Worm (Caenorhabditis elegans) whole organism, L3 larva: ENCODE data around the gene blos-4.

Source experiments
- R02D3.7 ChIP-seq: fragments of 150-350 bp; optimal IDR thresholded peaks from 2 replicates; lab custom pipeline; 2014; ENCODE audit warnings: missing biosample characterization, missing genetic modification characterization
- ZK546.5 ChIP-seq: sonication (generic microtip); optimal IDR thresholded peaks from 2 replicates; lab custom pipeline; 2017; ENCODE audit warnings: missing biosample characterization, missing genetic modification characterization
- aly-2 ChIP-seq: fragments of 150-350 bp; optimal IDR thresholded peaks from 2 replicates; lab custom pipeline; 2014; ENCODE audit warnings: missing biosample characterization, missing genetic modification characterization
- ama-1 ChIP-seq: fragments of 150-350 bp; optimal IDR thresholded peaks from 2 replicates; lab custom pipeline; 2018
- ceh-16 ChIP-seq: sonication (generic microtip); optimal IDR thresholded peaks from 2 replicates; lab custom pipeline; 2017; ENCODE audit warnings: missing biosample characterization, missing genetic modification characterization
- ceh-28 ChIP-seq: fragments of 150-350 bp; optimal IDR thresholded peaks from 2 replicates; lab custom pipeline; 2014; ENCODE audit warnings: missing biosample characterization, missing genetic modification reagents, missing genetic modification characterization
- ceh-82 ChIP-seq: fragments of 150-350 bp; optimal IDR thresholded peaks from 2 replicates; lab custom pipeline; 2014; ENCODE audit warnings: missing biosample characterization, missing genetic modification characterization
- daf-12 ChIP-seq: fragments of 150-350 bp; optimal IDR thresholded peaks from 2 replicates; lab custom pipeline; 2014; ENCODE audit warnings: missing biosample characterization, missing genetic modification reagents, missing genetic modification characterization
- egl-27 ChIP-seq: sonication (generic microtip); optimal IDR thresholded peaks from 4 replicates; lab custom pipeline; 2017; ENCODE audit warnings: missing biosample characterization, missing genetic modification reagents, missing genetic modification characterization
- elt-1 ChIP-seq: fragments of 150-350 bp; optimal IDR thresholded peaks from 2 replicates; lab custom pipeline; 2014; ENCODE audit warnings: missing biosample characterization, missing genetic modification characterization
- elt-2 ChIP-seq: sonication (generic microtip); optimal IDR thresholded peaks from 2 replicates; lab custom pipeline; 2016; ENCODE audit warnings: missing genetic modification reagents, mild to moderate bottlenecking, missing genetic modification characterization, missing compliant biosample characterization
- elt-3 ChIP-seq, 3 experiments: fragments of 150-350 bp in 1 of 3; sonication (generic microtip) in 2 of 3; optimal IDR thresholded peaks; 2 replicates in 2 of 3; 4 replicates in 1 of 3; lab custom pipeline; 2014 to 2017; ENCODE audit warnings: missing biosample characterization in 3 of 3, missing genetic modification characterization in 3 of 3
- eor-1 ChIP-seq, 2 experiments: fragments of 150-350 bp; optimal IDR thresholded peaks; 2 replicates each; lab custom pipeline; 2014 to 2018; ENCODE audit warnings: missing biosample characterization in 2 of 2, missing genetic modification characterization in 2 of 2
- fkh-10 ChIP-seq: sonication (generic microtip); optimal IDR thresholded peaks from 2 replicates; lab custom pipeline; 2017; ENCODE audit warnings: missing biosample characterization, missing genetic modification reagents, missing genetic modification characterization
- fos-1 ChIP-seq: fragments of 150-350 bp; optimal IDR thresholded peaks from 2 replicates; lab custom pipeline; 2014; ENCODE audit warnings: missing biosample characterization, missing genetic modification characterization
- hmg-11 ChIP-seq: sonication (generic microtip); optimal IDR thresholded peaks from 2 replicates; lab custom pipeline; 2016; ENCODE audit warnings: missing genetic modification characterization, missing compliant biosample characterization
- jun-1 ChIP-seq: fragments of 150-350 bp; optimal IDR thresholded peaks from 2 replicates; lab custom pipeline; 2014; ENCODE audit warnings: missing biosample characterization, missing genetic modification reagents, missing genetic modification characterization
- lin-15B ChIP-seq: fragments of 150-350 bp; optimal IDR thresholded peaks from 2 replicates; lab custom pipeline; 2014; ENCODE audit warnings: missing biosample characterization, missing genetic modification characterization
- lin-39 ChIP-seq: fragments of 150-350 bp; optimal IDR thresholded peaks from 2 replicates; lab custom pipeline; 2018; ENCODE audit warnings: missing biosample characterization, missing genetic modification reagents, missing genetic modification characterization
- lsy-12 ChIP-seq: sonication (generic microtip); optimal IDR thresholded peaks from 2 replicates; lab custom pipeline; 2016; ENCODE audit warnings: mild to moderate bottlenecking, missing genetic modification characterization, missing compliant biosample characterization
- mdl-1 ChIP-seq: fragments of 150-350 bp; optimal IDR thresholded peaks from 2 replicates; lab custom pipeline; 2014; ENCODE audit warnings: missing biosample characterization, missing genetic modification characterization
- mml-1 ChIP-seq: fragments of 150-350 bp; sonication (generic microtip); optimal IDR thresholded peaks from 3 replicates; lab custom pipeline; 2014; ENCODE audit warnings: missing biosample characterization, missing genetic modification characterization
- nfya-1 ChIP-seq: sonication (generic microtip); optimal IDR thresholded peaks from 2 replicates; lab custom pipeline; 2017; ENCODE audit warnings: missing genetic modification characterization, mild to moderate bottlenecking, missing compliant biosample characterization, antibody characterized with exemption, moderate library complexity; ENCODE audit not compliant: insufficient read depth
- nhr-11 ChIP-seq: fragments of 150-350 bp; optimal IDR thresholded peaks from 2 replicates; lab custom pipeline; 2014; ENCODE audit warnings: missing biosample characterization, missing genetic modification characterization
- nhr-12 ChIP-seq: fragments of 150-350 bp; optimal IDR thresholded peaks from 2 replicates; lab custom pipeline; 2014; ENCODE audit warnings: missing biosample characterization, missing genetic modification characterization
- nhr-23 ChIP-seq: fragments of 150-350 bp; optimal IDR thresholded peaks from 2 replicates; lab custom pipeline; 2014; ENCODE audit warnings: missing biosample characterization, missing genetic modification reagents, missing genetic modification characterization
- nhr-237 ChIP-seq: fragments of 150-350 bp; optimal IDR thresholded peaks from 2 replicates; lab custom pipeline; 2014; ENCODE audit warnings: missing biosample characterization, missing genetic modification characterization
- nhr-25 ChIP-seq: sonication (generic microtip); optimal IDR thresholded peaks from 2 replicates; lab custom pipeline; 2017; ENCODE audit warnings: missing biosample characterization, missing genetic modification characterization
- nhr-28 ChIP-seq: fragments of 150-350 bp; optimal IDR thresholded peaks from 2 replicates; lab custom pipeline; 2014; ENCODE audit warnings: missing biosample characterization, missing genetic modification characterization
- nhr-43 ChIP-seq: sonication (generic microtip); optimal IDR thresholded peaks from 2 replicates; lab custom pipeline; 2016; ENCODE audit warnings: mild to moderate bottlenecking, missing genetic modification characterization, missing compliant biosample characterization; ENCODE audit not compliant: poor library complexity, severe bottlenecking
- nhr-76 ChIP-seq: fragments of 150-350 bp; sonication (generic microtip); optimal IDR thresholded peaks from 5 replicates; lab custom pipeline; 2014; ENCODE audit warnings: missing biosample characterization, missing genetic modification characterization
- nhr-77 ChIP-seq: fragments of 150-350 bp; optimal IDR thresholded peaks from 2 replicates; lab custom pipeline; 2014; ENCODE audit warnings: missing biosample characterization, missing genetic modification characterization
- pha-4 ChIP-seq: fragments of 150-350 bp; optimal IDR thresholded peaks from 2 replicates; lab custom pipeline; 2014; ENCODE audit warnings: missing biosample characterization, missing genetic modification reagents, missing genetic modification characterization
- pqm-1 ChIP-seq: fragments of 150-350 bp; optimal IDR thresholded peaks from 2 replicates; lab custom pipeline; 2017; ENCODE audit warnings: missing biosample characterization, missing genetic modification characterization, inconsistent platforms
- sea-2 ChIP-seq: fragments of 150-350 bp; sonication (generic microtip); optimal IDR thresholded peaks from 4 replicates; lab custom pipeline; 2014; ENCODE audit warnings: missing biosample characterization, missing genetic modification reagents, missing genetic modification characterization
- skn-1 ChIP-seq: fragments of 150-350 bp; optimal IDR thresholded peaks from 2 replicates; lab custom pipeline; 2014; ENCODE audit warnings: missing biosample characterization, missing genetic modification characterization
- tbx-2 ChIP-seq: sonication (generic microtip); optimal IDR thresholded peaks from 2 replicates; lab custom pipeline; 2016; ENCODE audit warnings: mild to moderate bottlenecking, missing genetic modification characterization, missing compliant biosample characterization
- unc-39 ChIP-seq: sonication (generic microtip); optimal IDR thresholded peaks from 4 replicates; lab custom pipeline; 2017; ENCODE audit warnings: missing biosample characterization, missing genetic modification characterization
- unc-62 ChIP-seq: fragments of 150-350 bp; sonication (generic microtip); optimal IDR thresholded peaks from 4 replicates; lab custom pipeline; 2014; ENCODE audit warnings: missing biosample characterization, missing genetic modification reagents, missing genetic modification characterization
- ztf-11 ChIP-seq: fragments of 150-350 bp; optimal IDR thresholded peaks from 2 replicates; lab custom pipeline; 2014; ENCODE audit warnings: missing biosample characterization, missing genetic modification characterization

Gene blos-4

DNA sequence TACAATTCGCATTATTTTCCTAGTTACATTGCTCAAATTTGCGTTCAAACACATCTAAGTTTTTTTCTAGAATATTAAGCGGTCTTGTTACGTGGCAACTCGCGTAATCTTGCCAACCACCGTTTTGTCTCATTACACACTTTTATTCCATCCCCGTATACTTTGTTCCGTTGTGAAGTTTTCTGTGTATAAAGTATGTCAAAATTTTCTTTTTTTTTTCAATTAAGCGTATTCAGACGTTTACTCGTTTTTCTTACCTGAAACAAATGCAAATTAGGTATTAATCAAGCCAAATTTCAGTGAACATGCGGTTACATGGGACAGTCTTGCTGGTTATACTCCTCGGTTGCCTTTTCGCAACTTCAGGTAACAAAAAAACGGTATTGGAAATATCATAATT is 2.0 kb downstream of the blos-4 start, which contains the start of gene T24H7.2:
Gene T24H7.2 (plus strand): TSS at position 301 of the 400 bp plus-strand sequence.
- TF ChIP-seq mml-1 (tag; lab: Kevin White, UChicago) (no peak), ZK546.5 (tag; lab: Kevin White, UChicago) (no peak), eor-1 (tag; optimal IDR thresholded peaks at IDR 0.05; lab: Kevin White, UChicago) (no peak), skn-1 (no peak), ama-1 (no peak), unc-62 (no peak), jun-1 (tag; lab: Kevin White, UChicago) (no peak), nhr-23 (tag; lab: Kevin White, UChicago) (no peak), mdl-1 (tag; lab: Kevin White, UChicago) (no peak), pha-4 (tag; lab: Kevin White, UChicago) (no peak), lin-15B (no peak), lsy-12 (tag; lab: Kevin White, UChicago) (no peak), nhr-25 (no peak), nhr-77 (tag; lab: Kevin White, UChicago) (no peak), nhr-11 (tag; lab: Kevin White, UChicago) (no peak), ceh-28 (tag; lab: Kevin White, UChicago) (no peak), daf-12 (tag; lab: Kevin White, UChicago) (no peak), unc-39 (tag; lab: Kevin White, UChicago) (no peak), R02D3.7 (tag; lab: Kevin White, UChicago) (no peak), tbx-2 (tag; lab: Kevin White, UChicago) (no peak)

DNA sequence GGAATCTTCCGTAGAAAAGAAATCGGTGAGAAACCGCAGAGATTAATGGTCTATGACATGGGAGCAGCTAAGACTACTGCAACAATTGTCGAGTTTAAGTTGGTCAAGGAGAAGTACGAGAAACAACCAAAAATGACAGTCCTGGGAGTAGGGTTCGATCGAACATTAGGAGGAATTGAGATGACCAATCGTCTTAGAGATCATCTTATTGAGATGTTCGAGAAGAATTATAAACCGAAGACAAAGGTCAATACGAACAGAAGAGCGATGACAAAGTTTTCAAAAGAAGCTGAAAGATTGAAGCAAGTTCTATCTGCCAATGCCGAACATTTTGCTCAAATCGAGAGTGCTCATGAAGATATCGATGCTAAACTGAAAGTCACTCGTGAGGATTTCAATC is 3.0 kb downstream of the blos-4 start:
- no peak for TF ChIP-seq nhr-25
- TF ChIP-seq fkh-10, result no peak
- no peak for TF ChIP-seq nhr-43 (tag; lab: Kevin White, UChicago)
- no peak for TF ChIP-seq sea-2
- TF ChIP-seq hmg-11, result no peak
- no peak for TF ChIP-seq nhr-12 (tag; lab: Kevin White, UChicago)
- no peak for TF ChIP-seq nhr-23 (tag; lab: Kevin White, UChicago)
- TF ChIP-seq ztf-11 (tag; lab: Kevin White, UChicago), result no peak
- no peak for TF ChIP-seq egl-27 (tag; lab: Kevin White, UChicago)
- no peak for TF ChIP-seq nfya-1 (tag; lab: Kevin White, UChicago)

ce11 chrII:6248503-6248902 is 3.5 kb downstream of the blos-4 start:
- TF ChIP-seq pha-4 (tag; lab: Kevin White, UChicago), result peak; percentile 85
- TF ChIP-seq tbx-2 (tag; lab: Kevin White, UChicago), result peak; percentile 19
- no peak for TF ChIP-seq ZK546.5 (tag; lab: Kevin White, UChicago)
- TF ChIP-seq nhr-23 (tag; lab: Kevin White, UChicago), result peak; percentile 59
- no peak for TF ChIP-seq aly-2
- TF ChIP-seq unc-62, result no peak
- no peak for TF ChIP-seq ztf-11 (tag; lab: Kevin White, UChicago)
- no peak for TF ChIP-seq fkh-10
- peak; percentile 18 for TF ChIP-seq nhr-25
- no peak for TF ChIP-seq ceh-28 (tag; lab: Kevin White, UChicago)
- no peak for TF ChIP-seq nhr-76 (tag; lab: Kevin White, UChicago)
- no peak for TF ChIP-seq nhr-12 (tag; lab: Kevin White, UChicago)
- peak; percentile 59 for TF ChIP-seq nfya-1 (tag; lab: Kevin White, UChicago)
- peak; percentile 21 for TF ChIP-seq elt-2
- peak; percentile 24 for TF ChIP-seq pqm-1 (tag; lab: Kevin White, UChicago)
- peak; percentile 70 for TF ChIP-seq nhr-43 (tag; lab: Kevin White, UChicago)
- TF ChIP-seq ceh-82 (tag; lab: Kevin White, UChicago), result no peak
- TF ChIP-seq lin-15B, result peak; percentile 2
- no peak for TF ChIP-seq daf-12 (tag; lab: Kevin White, UChicago)
- no peak for TF ChIP-seq elt-1
- TF ChIP-seq ama-1, result no peak
- no peak for TF ChIP-seq nhr-28 (tag; lab: Kevin White, UChicago)
- TF ChIP-seq nhr-11 (tag; lab: Kevin White, UChicago), result no peak
- TF ChIP-seq fos-1, result no peak
- no peak for TF ChIP-seq nhr-237 (tag; lab: Kevin White, UChicago)
- no peak for TF ChIP-seq nhr-77 (tag; lab: Kevin White, UChicago)
- no peak for TF ChIP-seq lsy-12 (tag; lab: Kevin White, UChicago)
- peak; percentile 22 for TF ChIP-seq hmg-11
- TF ChIP-seq ceh-16 (tag; lab: Kevin White, UChicago), result no peak
- TF ChIP-seq lin-39 (tag; lab: Kevin White, UChicago), result peak; percentile 82
- no peak for TF ChIP-seq elt-3 (tag; optimal IDR thresholded peaks at IDR 0.05; lab: Kevin White, UChicago)
